Fruit fly (Drosophila melanogaster) whole organism, prepupa: ENCODE data around the gene CG1271.

Experiments
- Blimp-1 ChIP-seq: fragments of 200-800 bp; sonication (Bioruptor generic); optimal IDR thresholded peaks from 3 replicates; lab custom pipeline; 2017; ENCODE audit warnings: missing biosample characterization, missing genetic modification characterization, mild to moderate bottlenecking, moderate library complexity, missing genetic modification reagents
- CG11294 ChIP-seq: fragments of 200-800 bp; sonication (Bioruptor generic); IDR thresholded peaks from 2 replicates; pipeline ENCODE4 v1.3.6; 2022; ENCODE audit warnings: missing biosample characterization, missing genetic modification characterization
- CG11762 ChIP-seq: fragments of 200-800 bp; sonication (Bioruptor generic); optimal IDR thresholded peaks from 3 replicates; lab custom pipeline; 2016; ENCODE audit warnings: missing biosample characterization, missing genetic modification characterization; ENCODE audit not compliant: insufficient read depth
- CG15336 ChIP-seq: fragments of 200-800 bp; sonication (Bioruptor generic); IDR thresholded peaks from 2 replicates; pipeline ENCODE4 v1.3.6; 2022; ENCODE audit warnings: missing biosample characterization, missing genetic modification characterization
- CG1621 ChIP-seq: fragments of 200-800 bp; sonication (Bioruptor generic); optimal IDR thresholded peaks from 3 replicates; lab custom pipeline; 2018; ENCODE audit warnings: missing biosample characterization, mild to moderate bottlenecking, missing genetic modification characterization
- CG16779 ChIP-seq: fragments of 200-800 bp; sonication (Bioruptor generic); optimal IDR thresholded peaks from 3 replicates; lab custom pipeline; 2017; ENCODE audit warnings: missing biosample characterization, mild to moderate bottlenecking, missing genetic modification characterization
- CG31627 ChIP-seq: fragments of 200-800 bp; sonication (Bioruptor generic); optimal IDR thresholded peaks from 3 replicates; lab custom pipeline; 2016; ENCODE audit warnings: missing biosample characterization, missing genetic modification characterization
- CG32006 ChIP-seq: fragments of 200-800 bp; sonication (Bioruptor generic); optimal IDR thresholded peaks from 3 replicates; lab custom pipeline; 2017; ENCODE audit warnings: missing biosample characterization, mild to moderate bottlenecking, missing genetic modification characterization
- CG34406 ChIP-seq: fragments of 200-800 bp; sonication (Bioruptor generic); optimal IDR thresholded peaks from 3 replicates; lab custom pipeline; 2016; ENCODE audit warnings: missing biosample characterization, missing genetic modification characterization
- CG3919 ChIP-seq: fragments of 200-800 bp; sonication (Bioruptor generic); optimal IDR thresholded peaks from 3 replicates; lab custom pipeline; 2016; ENCODE audit warnings: missing biosample characterization, missing genetic modification characterization
- CG6163 ChIP-seq: fragments of 200-800 bp; sonication (Bioruptor generic); IDR thresholded peaks from 3 replicates; pipeline ENCODE4 v1.3.6; 2022; ENCODE audit warnings: missing biosample characterization, missing genetic modification characterization
- CG6792 ChIP-seq: fragments of 200-800 bp; sonication (Bioruptor generic); optimal IDR thresholded peaks from 3 replicates; lab custom pipeline; 2016; ENCODE audit warnings: missing biosample characterization, missing genetic modification characterization
- CG6808 ChIP-seq: fragments of 200-800 bp; sonication (Bioruptor generic); optimal IDR thresholded peaks from 3 replicates; lab custom pipeline; 2017; ENCODE audit warnings: missing biosample characterization, missing genetic modification characterization, mild to moderate bottlenecking, moderate library complexity, missing genetic modification reagents
- CG7368 ChIP-seq: fragments of 200-800 bp; sonication (Bioruptor generic); optimal IDR thresholded peaks from 3 replicates; lab custom pipeline; 2016; ENCODE audit warnings: missing biosample characterization, missing genetic modification characterization
- CG8119 ChIP-seq: fragments of 200-800 bp; sonication (Bioruptor generic); IDR thresholded peaks from 3 replicates; pipeline ENCODE4 v1.3.6; 2022; ENCODE audit warnings: missing biosample characterization, missing genetic modification characterization
- CG8632 ChIP-seq: fragments of 200-800 bp; sonication (Bioruptor generic); optimal IDR thresholded peaks from 3 replicates; lab custom pipeline; 2016; ENCODE audit warnings: missing biosample characterization, missing genetic modification characterization
- CG9139 ChIP-seq: fragments of 200-800 bp; sonication (Bioruptor generic); optimal IDR thresholded peaks from 3 replicates; lab custom pipeline; 2017; ENCODE audit warnings: missing biosample characterization, mild to moderate bottlenecking, missing genetic modification characterization
- Eip78C ChIP-seq: fragments of 200-800 bp; sonication (Bioruptor generic); peaks from one replicate; lab custom pipeline; 2016; ENCODE audit warnings: missing biosample characterization, missing genetic modification characterization
- Eip93F ChIP-seq: fragments of 200-800 bp; sonication (Bioruptor generic); optimal IDR thresholded peaks from 2 replicates; lab custom pipeline; 2016; ENCODE audit warnings: missing biosample characterization, mild to moderate bottlenecking, missing genetic modification characterization
- Ets21C ChIP-seq: fragments of 200-800 bp; sonication (Bioruptor generic); optimal IDR thresholded peaks from 3 replicates; lab custom pipeline; 2016; ENCODE audit warnings: missing biosample characterization, missing genetic modification characterization
- Gug ChIP-seq: fragments of 200-800 bp; sonication (Bioruptor generic); IDR thresholded peaks from 2 replicates; pipeline ENCODE4 v1.3.6; 2022; ENCODE audit warnings: missing biosample characterization, missing genetic modification characterization
- Hr39 ChIP-seq: fragments of 200-800 bp; sonication (Bioruptor generic); optimal IDR thresholded peaks from 2 replicates; lab custom pipeline; 2016; ENCODE audit warnings: missing biosample characterization, missing genetic modification characterization
- Smox ChIP-seq: fragments of 200-800 bp; sonication (Bioruptor generic); optimal IDR thresholded peaks from 3 replicates; lab custom pipeline; 2016; ENCODE audit warnings: missing biosample characterization, missing genetic modification characterization
- Sox15 ChIP-seq: fragments of 200-800 bp; sonication (Bioruptor generic); optimal IDR thresholded peaks from 3 replicates; lab custom pipeline; 2016; ENCODE audit warnings: missing biosample characterization, missing genetic modification characterization
- dac ChIP-seq: fragments of 200-800 bp; sonication (Bioruptor generic); optimal IDR thresholded peaks from 2 replicates; lab custom pipeline; 2017; ENCODE audit warnings: missing biosample characterization, mild to moderate bottlenecking, missing genetic modification characterization
- eg ChIP-seq: fragments of 200-800 bp; sonication (Bioruptor generic); IDR thresholded peaks from 3 replicates; pipeline ENCODE4 v1.3.6; 2022; ENCODE audit warnings: missing biosample characterization, missing genetic modification characterization
- esn ChIP-seq: fragments of 200-800 bp; sonication (Bioruptor generic); optimal IDR thresholded peaks from 2 replicates; lab custom pipeline; 2016; ENCODE audit warnings: missing biosample characterization, mild to moderate bottlenecking, missing genetic modification characterization, moderate library complexity
- fd85E ChIP-seq: fragments of 200-800 bp; sonication (Bioruptor generic); optimal IDR thresholded peaks from 3 replicates; lab custom pipeline; 2016; ENCODE audit warnings: missing biosample characterization, missing genetic modification characterization
- fkh ChIP-seq: fragments of 200-800 bp; sonication (Bioruptor generic); optimal IDR thresholded peaks from 3 replicates; lab custom pipeline; 2017; ENCODE audit warnings: missing biosample characterization, mild to moderate bottlenecking, missing genetic modification characterization, moderate library complexity
- lz ChIP-seq: fragments of 200-800 bp; sonication (Bioruptor generic); optimal IDR thresholded peaks from 3 replicates; lab custom pipeline; 2016; ENCODE audit warnings: missing biosample characterization, missing genetic modification characterization
- pdm3 ChIP-seq: fragments of 200-800 bp; sonication (Bioruptor generic); optimal IDR thresholded peaks from 3 replicates; lab custom pipeline; 2016; ENCODE audit warnings: missing biosample characterization, missing genetic modification characterization
- salr ChIP-seq, 2 experiments: fragments of 200-800 bp; sonication (Bioruptor generic); optimal IDR thresholded peaks; 3 replicates each; lab custom pipeline; 2016 to 2018; ENCODE audit warnings: missing biosample characterization in 2 of 2, missing genetic modification characterization in 2 of 2, mild to moderate bottlenecking in 1 of 2
- svp ChIP-seq: fragments of 200-800 bp; sonication (Bioruptor generic); peaks from one replicate; lab custom pipeline; 2016; ENCODE audit warnings: missing biosample characterization, missing genetic modification characterization
- topi ChIP-seq: fragments of 200-800 bp; sonication (Bioruptor generic); optimal IDR thresholded peaks from 3 replicates; lab custom pipeline; 2016; ENCODE audit warnings: missing biosample characterization, missing genetic modification characterization
- vri ChIP-seq: fragments of 200-800 bp; sonication (Bioruptor generic); optimal IDR thresholded peaks from 3 replicates; lab custom pipeline; 2016; ENCODE audit warnings: missing biosample characterization, mild to moderate bottlenecking, missing genetic modification characterization

CG1271 gene

dm6 chr3L:3036951-3037586 is 15.2 kb upstream of the CG1271 start (continued):
- TF ChIP-seq CG3919, result peak; percentile 39
- TF ChIP-seq vri, result peak; percentile 87
- no peak for TF ChIP-seq CG11762 (GFP tag; lab: Kevin White, UChicago)
- peak; percentile 54 for TF ChIP-seq topi
- TF ChIP-seq CG9139 (GFP tag; lab: Kevin White, UChicago), result no peak
- TF ChIP-seq salr (GFP tag; optimal IDR thresholded peaks at IDR 0.05; lab: Kevin White, UChicago), result no peak
- peak; percentile 66 for TF ChIP-seq Eip93F (GFP tag; lab: Kevin White, UChicago)
- TF ChIP-seq CG34406, result peak; percentile 20
- TF ChIP-seq Ets21C (GFP tag; lab: Kevin White, UChicago), result peak; percentile 22
- no peak for TF ChIP-seq CG6808
- no peak for TF ChIP-seq CG32006
- TF ChIP-seq eg (GFP tag; lab: Robert Waterston, UW), result no peak
- no peak for TF ChIP-seq Blimp-1
- peak; percentile 53 for TF ChIP-seq esn (GFP tag; lab: Kevin White, UChicago)
- TF ChIP-seq pdm3 (GFP tag; lab: Kevin White, UChicago), result peak; percentile 27
- TF ChIP-seq CG6792 (GFP tag; lab: Kevin White, UChicago), result peak; percentile 25
- TF ChIP-seq Sox15 (GFP tag; lab: Kevin White, UChicago), result no peak
- TF ChIP-seq CG1621 (tag; lab: Kevin White, UChicago), result no peak
- TF ChIP-seq lz, result peak; percentile 53
- no peak for TF ChIP-seq CG8119 (GFP tag; lab: Robert Waterston, UW)
- peak; percentile 67 for TF ChIP-seq Hr39 (GFP tag; lab: Kevin White, UChicago)
- no peak for TF ChIP-seq fd85E (GFP tag; lab: Kevin White, UChicago)
- TF ChIP-seq svp (GFP tag; lab: Kevin White, UChicago), result peak; percentile 81
- peak; percentile 3 for TF ChIP-seq CG7368 (GFP tag; lab: Kevin White, UChicago)
- TF ChIP-seq Smox (GFP tag; lab: Kevin White, UChicago), result peak; percentile 52
- TF ChIP-seq CG6163 (GFP tag; lab: Robert Waterston, UW), result no peak
- no peak for TF ChIP-seq fkh (GFP tag; lab: Kevin White, UChicago)

- peak; percentile 55 for TF ChIP-seq CG15336 (GFP tag; lab: Robert Waterston, UW)
- TF ChIP-seq CG31627 (GFP tag; lab: Kevin White, UChicago), result no peak
- peak; percentile 53; the same call in 2 of the 3 replicates for TF ChIP-seq eg (GFP tag; lab: Robert Waterston, UW)
- TF ChIP-seq CG16779 (tag; lab: Kevin White, UChicago), result peak; percentile 41
- TF ChIP-seq Eip78C (GFP tag; lab: Kevin White, UChicago), result peak; percentile 20
- TF ChIP-seq vri, result peak; percentile 89
- TF ChIP-seq CG7368 (GFP tag; lab: Kevin White, UChicago), result no peak
- no peak for TF ChIP-seq Blimp-1
- TF ChIP-seq CG8632 (GFP tag; lab: Kevin White, UChicago), result no peak
- peak; percentile 87 for TF ChIP-seq svp (GFP tag; lab: Kevin White, UChicago)
- no peak for TF ChIP-seq dac
- TF ChIP-seq CG6163 (GFP tag; lab: Robert Waterston, UW), result peak; percentile 74; the same call in 2 of the 3 replicates
- peak; percentile 53; the same call in 1 of the 2 replicates for TF ChIP-seq CG11294
- peak; percentile 31; the same call in 1 of the 2 replicates for TF ChIP-seq Gug (GFP tag; lab: Robert Waterston, UW)
Measured at dm6 chr3L:3037822-3038563, 14.3 kb upstream of the CG1271 start.
